Worm (Caenorhabditis elegans) whole organism, late embryonic: ENCODE data around the gene F26H11.8.
A peak's percentile ranks its signal among the peaks of the same experiment; 100 is the strongest.

ENCODE experiments used
- C38D4.7 ChIP-seq: fragments of 200-800 bp; sonication (Bioruptor generic); optimal IDR thresholded peaks from 2 replicates; lab custom pipeline; 2018; ENCODE audit warnings: mild to moderate bottlenecking, missing genetic modification characterization, moderate library complexity, missing compliant biosample characterization
- F13H6.1 ChIP-seq: sonication (generic microtip); optimal IDR thresholded peaks from 2 replicates; lab custom pipeline; 2016; ENCODE audit warnings: missing genetic modification characterization, missing compliant biosample characterization
- K02D7.2 ChIP-seq: sonication (generic microtip); optimal IDR thresholded peaks from 2 replicates; lab custom pipeline; 2017; ENCODE audit warnings: mild to moderate bottlenecking, missing genetic modification characterization, missing compliant biosample characterization
- K09A11.1 ChIP-seq: sonication (generic microtip); optimal IDR thresholded peaks from 2 replicates; lab custom pipeline; 2017; ENCODE audit warnings: antibody characterized with exemption, mild to moderate bottlenecking, missing genetic modification characterization, missing compliant biosample characterization; ENCODE audit not compliant: insufficient read depth
- T23F11.4 ChIP-seq: fragments of 200-800 bp; sonication (Bioruptor generic); optimal IDR thresholded peaks from 2 replicates; lab custom pipeline; 2018; ENCODE audit warnings: mild to moderate bottlenecking, missing genetic modification characterization, missing compliant biosample characterization
- ama-1 ChIP-seq: fragments of 150-350 bp; optimal IDR thresholded peaks from 2 replicates; lab custom pipeline; 2014
- ceh-18 ChIP-seq: sonication (generic microtip); optimal IDR thresholded peaks from 2 replicates; lab custom pipeline; 2016; ENCODE audit warnings: missing genetic modification characterization, missing compliant biosample characterization
- ceh-19 ChIP-seq: fragments of 200-800 bp; sonication (Bioruptor generic); optimal IDR thresholded peaks from 2 replicates; lab custom pipeline; 2018; ENCODE audit warnings: mild to moderate bottlenecking, missing genetic modification characterization, missing compliant biosample characterization
- ceh-22 ChIP-seq: sonication (generic microtip); optimal IDR thresholded peaks from 2 replicates; lab custom pipeline; 2017; ENCODE audit warnings: missing biosample characterization, missing genetic modification characterization
- ceh-30 ChIP-seq: fragments of 150-350 bp; optimal IDR thresholded peaks from 2 replicates; lab custom pipeline; 2014; ENCODE audit warnings: missing biosample characterization, missing genetic modification characterization
- ceh-31 ChIP-seq: sonication (generic microtip); optimal IDR thresholded peaks from 2 replicates; lab custom pipeline; 2016; ENCODE audit warnings: missing genetic modification characterization, missing compliant biosample characterization
- ceh-34 ChIP-seq: sonication (generic microtip); optimal IDR thresholded peaks from 2 replicates; lab custom pipeline; 2016; ENCODE audit warnings: mild to moderate bottlenecking, missing genetic modification characterization, missing compliant biosample characterization
- ceh-48 ChIP-seq: sonication (generic microtip); optimal IDR thresholded peaks from 2 replicates; lab custom pipeline; 2016; ENCODE audit warnings: missing genetic modification characterization, inconsistent platforms, missing compliant biosample characterization
- ceh-6 ChIP-seq: fragments of 200-800 bp; sonication (Bioruptor generic); optimal IDR thresholded peaks from 2 replicates; lab custom pipeline; 2018; ENCODE audit warnings: mild to moderate bottlenecking, missing genetic modification characterization, missing compliant biosample characterization
- ceh-9 ChIP-seq: sonication (generic microtip); optimal IDR thresholded peaks from 2 replicates; lab custom pipeline; 2016; ENCODE audit warnings: mild to moderate bottlenecking, missing genetic modification characterization, inconsistent platforms, missing compliant biosample characterization
- che-1 ChIP-seq: sonication (generic microtip); optimal IDR thresholded peaks from 2 replicates; lab custom pipeline; 2016; ENCODE audit warnings: mild to moderate bottlenecking, missing genetic modification characterization, missing compliant biosample characterization
- dve-1 ChIP-seq: sonication (generic microtip); optimal IDR thresholded peaks from 2 replicates; lab custom pipeline; 2017; ENCODE audit warnings: antibody characterized with exemption, mild to moderate bottlenecking, missing genetic modification characterization, missing compliant biosample characterization
- elt-2 ChIP-seq: sonication (generic microtip); optimal IDR thresholded peaks from 2 replicates; lab custom pipeline; 2016; ENCODE audit warnings: missing genetic modification reagents, missing genetic modification characterization, missing compliant biosample characterization
- eyg-1 ChIP-seq: sonication (generic microtip); optimal IDR thresholded peaks from 2 replicates; lab custom pipeline; 2016; ENCODE audit warnings: missing genotype, missing genetic modification characterization, missing compliant biosample characterization
- fkh-10 ChIP-seq: fragments of 150-350 bp; optimal IDR thresholded peaks from 2 replicates; lab custom pipeline; 2014; ENCODE audit warnings: missing biosample characterization, missing genetic modification reagents, missing genetic modification characterization
- fkh-6 ChIP-seq: sonication (generic microtip); optimal IDR thresholded peaks from 2 replicates; lab custom pipeline; 2016; ENCODE audit warnings: missing genetic modification characterization, missing compliant biosample characterization
- gmeb-2 ChIP-seq: sonication (generic microtip); optimal IDR thresholded peaks from 2 replicates; lab custom pipeline; 2016; ENCODE audit warnings: missing genetic modification characterization, inconsistent platforms, missing compliant biosample characterization
- hlh-13 ChIP-seq: fragments of 200-800 bp; sonication (Bioruptor generic); optimal IDR thresholded peaks from 2 replicates; lab custom pipeline; 2018; ENCODE audit warnings: mild to moderate bottlenecking, missing genetic modification characterization, missing compliant biosample characterization
- hlh-30 ChIP-seq: sonication (generic microtip); optimal IDR thresholded peaks from 2 replicates; lab custom pipeline; 2017; ENCODE audit warnings: antibody characterized with exemption, missing genetic modification characterization, missing compliant biosample characterization; ENCODE audit not compliant: insufficient read depth
- hlh-8 ChIP-seq: sonication (generic microtip); optimal IDR thresholded peaks from 2 replicates; lab custom pipeline; 2016; ENCODE audit warnings: missing genotype, missing genetic modification characterization, missing compliant biosample characterization
- lin-11 ChIP-seq: fragments of 200-800 bp; sonication (Bioruptor generic); optimal IDR thresholded peaks from 2 replicates; lab custom pipeline; 2018; ENCODE audit warnings: mild to moderate bottlenecking, missing genetic modification characterization, missing compliant biosample characterization
- madf-2 ChIP-seq: sonication (generic microtip); optimal IDR thresholded peaks from 2 replicates; lab custom pipeline; 2017; ENCODE audit warnings: missing genetic modification characterization, missing compliant biosample characterization
- mec-3 ChIP-seq: sonication (generic microtip); optimal IDR thresholded peaks from 2 replicates; lab custom pipeline; 2016; ENCODE audit warnings: borderline replicate concordance, missing genetic modification characterization, missing compliant biosample characterization
- nfya-1 ChIP-seq: sonication (generic microtip); optimal IDR thresholded peaks from 2 replicates; lab custom pipeline; 2017; ENCODE audit warnings: missing genetic modification characterization, mild to moderate bottlenecking, missing compliant biosample characterization, antibody characterized with exemption, moderate library complexity
- nhr-11 ChIP-seq: fragments of 150-350 bp; optimal IDR thresholded peaks from 2 replicates; lab custom pipeline; 2014; ENCODE audit warnings: missing biosample characterization, missing genetic modification characterization
- npax-4 ChIP-seq: sonication (generic microtip); optimal IDR thresholded peaks from 2 replicates; lab custom pipeline; 2016; ENCODE audit warnings: missing genetic modification characterization, missing compliant biosample characterization
- pag-3 ChIP-seq: sonication (generic microtip); optimal IDR thresholded peaks from 2 replicates; lab custom pipeline; 2016; ENCODE audit warnings: missing compliant biosample characterization, missing genetic modification characterization, borderline replicate concordance
- pha-4 ChIP-seq: fragments of 150-350 bp; optimal IDR thresholded peaks from 2 replicates; lab custom pipeline; 2018; ENCODE audit warnings: missing biosample characterization, missing genetic modification reagents, missing genetic modification characterization
- pros-1 ChIP-seq: fragments of 150-350 bp; optimal IDR thresholded peaks from 2 replicates; lab custom pipeline; 2014; ENCODE audit warnings: missing biosample characterization, missing genetic modification reagents, missing genetic modification characterization
- sdc-2 ChIP-seq: sonication (generic microtip); optimal IDR thresholded peaks from 2 replicates; lab custom pipeline; 2016; ENCODE audit warnings: missing genotype, missing genetic modification characterization, missing compliant biosample characterization
- tbx-2 ChIP-seq: sonication (generic microtip); optimal IDR thresholded peaks from 2 replicates; lab custom pipeline; 2016; ENCODE audit warnings: missing genetic modification characterization, missing compliant biosample characterization
- tbx-7 ChIP-seq: sonication (generic microtip); optimal IDR thresholded peaks from 2 replicates; lab custom pipeline; 2016; ENCODE audit warnings: missing genotype, missing genetic modification characterization, missing compliant biosample characterization
- ttx-3 ChIP-seq: sonication (generic microtip); optimal IDR thresholded peaks from 2 replicates; lab custom pipeline; 2016; ENCODE audit warnings: missing genetic modification reagents, missing genetic modification characterization, missing compliant biosample characterization
- unc-42 ChIP-seq: sonication (generic microtip); optimal IDR thresholded peaks from 2 replicates; lab custom pipeline; 2016; ENCODE audit warnings: missing genotype, missing genetic modification characterization, missing compliant biosample characterization
- unc-55 ChIP-seq: sonication (generic microtip); optimal IDR thresholded peaks from 2 replicates; lab custom pipeline; 2017; ENCODE audit warnings: missing biosample characterization, missing genetic modification reagents, missing genetic modification characterization
- ztf-16 ChIP-seq: sonication (generic microtip); optimal IDR thresholded peaks from 2 replicates; lab custom pipeline; 2017; ENCODE audit warnings: missing genetic modification characterization, missing compliant biosample characterization

F26H11.8 gene

ce11 chrII:14383644-14384043 is 4.7 kb upstream of the F26H11.8 start, which contains the start of gene mes-2:
mes-2 (plus strand) TSS chrII:14383973.
- no peak for TF ChIP-seq fkh-10
- TF ChIP-seq dve-1: peak; percentile 33
- TF ChIP-seq K09A11.1 (tag; lab: Kevin White, UChicago): no peak
- TF ChIP-seq ceh-31 (tag; lab: Kevin White, UChicago): peak; percentile 17
- no peak for TF ChIP-seq sdc-2 (tag; lab: Kevin White, UChicago)
- no peak for TF ChIP-seq ceh-9 (tag; lab: Kevin White, UChicago)
- TF ChIP-seq unc-55 (GFP tag; lab: Kevin White, UChicago): peak; percentile 13
- TF ChIP-seq nhr-11: no peak
- peak; percentile 27 for TF ChIP-seq tbx-2 (tag; lab: Kevin White, UChicago)
- TF ChIP-seq unc-42 (tag; lab: Kevin White, UChicago): peak; percentile 47
- TF ChIP-seq nfya-1 (tag; lab: Kevin White, UChicago): peak; percentile 30
- TF ChIP-seq che-1: peak; percentile 0
- peak; percentile 12 for TF ChIP-seq elt-2 (tag; lab: Kevin White, UChicago)
- peak; percentile 11 for TF ChIP-seq ceh-30

DNA sequence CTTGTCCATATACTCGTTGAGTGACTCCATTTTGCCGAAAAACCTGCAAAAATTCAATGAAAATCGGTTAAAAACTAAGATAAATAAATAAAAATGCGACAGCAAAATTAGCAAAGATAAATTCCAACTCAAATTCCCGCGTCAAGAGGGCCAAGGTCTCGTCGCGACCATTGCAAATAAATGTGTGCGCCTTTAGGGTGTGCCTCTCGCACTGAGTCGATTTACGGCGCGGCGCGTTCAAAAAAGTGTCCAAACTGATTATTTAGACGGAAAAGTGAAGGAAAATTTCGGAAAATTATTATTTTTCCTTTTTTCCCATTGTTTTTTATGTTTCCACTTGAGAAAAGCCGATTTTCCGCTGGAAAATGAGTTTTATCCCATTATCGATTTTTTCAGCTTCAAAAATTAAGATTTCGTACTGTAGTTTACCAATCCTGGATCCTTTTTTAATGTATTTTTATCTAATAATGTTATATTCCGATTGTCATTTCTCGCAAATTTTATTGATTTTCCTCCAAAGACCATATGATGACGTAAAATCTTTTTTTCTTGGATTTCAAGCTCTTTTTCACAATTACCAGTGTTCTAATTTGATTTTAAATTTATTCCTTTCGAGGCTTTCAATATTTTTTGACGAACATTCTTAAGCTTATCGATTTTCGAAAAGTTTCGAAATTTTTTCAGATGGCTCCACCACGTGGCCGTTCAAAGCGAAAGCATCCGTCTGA is 1.9 kb downstream of the F26H11.8 start, which contains the start of the genes kbp-3 and nurf-1:
TSS of gene kbp-3 (minus strand) at position 43 of the 728 bp plus-strand sequence.
TSS of gene nurf-1 (plus strand) at position 678 of the 728 bp plus-strand sequence.
- TF ChIP-seq elt-2 (tag; lab: Kevin White, UChicago) (peak; percentile 1), ceh-19 (GFP tag; lab: Kevin White, UChicago) (no peak), unc-42 (tag; lab: Kevin White, UChicago) (peak; percentile 63), ceh-34 (tag; lab: Kevin White, UChicago) (peak; percentile 3), ceh-31 (tag; lab: Kevin White, UChicago) (peak; percentile 51), tbx-2 (tag; lab: Kevin White, UChicago) (peak; percentile 38), npax-4 (no peak), nfya-1 (tag; lab: Kevin White, UChicago) (peak; percentile 20), ceh-48 (tag; lab: Kevin White, UChicago) (peak; percentile 57)

ce11 chrII:14393766-14394165 is 5.5 kb downstream of the F26H11.8 start:
- TF ChIP-seq tbx-2 (tag; lab: Kevin White, UChicago): no peak
- TF ChIP-seq fkh-10: no peak
- no peak for TF ChIP-seq madf-2 (tag; lab: Kevin White, UChicago)
- no peak for TF ChIP-seq ztf-16 (tag; lab: Kevin White, UChicago)
- no peak for TF ChIP-seq pha-4
- no peak for TF ChIP-seq hlh-8 (tag; lab: Kevin White, UChicago)
- no peak for TF ChIP-seq gmeb-2 (tag; lab: Kevin White, UChicago)

- TF ChIP-seq ceh-19 (GFP tag; lab: Kevin White, UChicago) (no peak), K02D7.2 (tag; lab: Kevin White, UChicago) (no peak), nfya-1 (tag; lab: Kevin White, UChicago) (peak; percentile 78), ceh-18 (no peak), F13H6.1 (tag; lab: Kevin White, UChicago) (no peak), gmeb-2 (tag; lab: Kevin White, UChicago) (no peak), ceh-9 (tag; lab: Kevin White, UChicago) (no peak), fkh-6 (tag; lab: Kevin White, UChicago) (no peak), ceh-31 (tag; lab: Kevin White, UChicago) (peak; percentile 71), elt-2 (tag; lab: Kevin White, UChicago) (peak; percentile 33), mec-3 (tag; lab: Kevin White, UChicago) (no peak), fkh-10 (no peak), ceh-6 (no peak), T23F11.4 (no peak), eyg-1 (no peak), pros-1 (tag; lab: Kevin White, UChicago) (no peak), lin-11 (tag; lab: Kevin White, UChicago) (no peak), pag-3 (no peak), ceh-48 (tag; lab: Kevin White, UChicago) (peak; percentile 39), ttx-3 (tag; lab: Kevin White, UChicago) (peak; percentile 25), hlh-13 (GFP tag; lab: Kevin White, UChicago) (no peak), tbx-7 (tag; lab: Kevin White, UChicago) (no peak), hlh-30 (peak; percentile 97), C38D4.7 (no peak), K09A11.1 (tag; lab: Kevin White, UChicago) (no peak), ama-1 (no peak), ceh-22 (tag; lab: Kevin White, UChicago) (no peak), ceh-34 (tag; lab: Kevin White, UChicago) (peak; percentile 52), pha-4 (no peak), tbx-2 (tag; lab: Kevin White, UChicago) (peak; percentile 47), che-1 (no peak), ceh-30 (peak; percentile 89), unc-42 (tag; lab: Kevin White, UChicago) (peak; percentile 95)
Measured at ce11 chrII:14399595-14399994, 11.3 kb downstream of the F26H11.8 start.
